Fruit fly (Drosophila melanogaster) whole organism, prepupa: ENCODE data around the gene CG32371.

ENCODE experiments used
- CG10631 ChIP-seq: fragments of 200-800 bp; sonication (Bioruptor generic); optimal IDR thresholded peaks from 2 replicates; lab custom pipeline; 2016; ENCODE audit warnings: missing biosample characterization, missing genetic modification characterization
- CG10669 ChIP-seq: fragments of 200-800 bp; sonication (Bioruptor generic); optimal IDR thresholded peaks from 3 replicates; lab custom pipeline; 2018; ENCODE audit warnings: missing biosample characterization, mild to moderate bottlenecking, missing genetic modification characterization, moderate library complexity

DNA sequence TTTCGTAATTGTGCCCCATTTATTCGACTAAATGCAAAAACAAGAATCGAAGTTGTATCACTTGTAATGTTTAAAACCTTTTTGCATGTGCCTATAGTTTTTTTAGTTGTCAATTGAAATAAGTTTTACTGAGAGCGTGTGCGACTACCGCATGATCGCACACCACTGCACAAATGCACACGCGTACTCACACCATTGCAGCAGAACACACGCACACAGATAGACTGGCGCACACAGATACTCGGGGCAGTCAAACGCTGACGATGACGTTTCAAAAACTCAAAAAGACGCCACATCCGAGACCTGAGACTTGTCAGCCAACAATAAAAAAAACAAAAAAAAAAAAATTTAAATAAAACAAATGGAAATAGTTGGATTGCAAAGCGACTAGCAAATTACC lies 5.4 kb upstream of the CG32371 start:
- TF ChIP-seq CG10631: no peak
- no peak for TF ChIP-seq CG10669
